Worm (Caenorhabditis elegans) whole organism, late embryonic: ENCODE data around the gene tmem-24.

Experiments
- ama-1 ChIP-seq: fragments of 150-350 bp; optimal IDR thresholded peaks from 2 replicates; lab custom pipeline; 2014
- ceh-6 ChIP-seq: fragments of 200-800 bp; sonication (Bioruptor generic); optimal IDR thresholded peaks from 2 replicates; lab custom pipeline; 2018; ENCODE audit warnings: mild to moderate bottlenecking, missing genetic modification characterization, missing compliant biosample characterization
- dve-1 ChIP-seq: sonication (generic microtip); optimal IDR thresholded peaks from 2 replicates; lab custom pipeline; 2017; ENCODE audit warnings: antibody characterized with exemption, mild to moderate bottlenecking, missing genetic modification characterization, missing compliant biosample characterization
- pha-4 ChIP-seq: fragments of 150-350 bp; optimal IDR thresholded peaks from 2 replicates; lab custom pipeline; 2018; ENCODE audit warnings: missing biosample characterization, missing genetic modification reagents, missing genetic modification characterization
- tbx-2 ChIP-seq: sonication (generic microtip); optimal IDR thresholded peaks from 2 replicates; lab custom pipeline; 2016; ENCODE audit warnings: missing genetic modification characterization, missing compliant biosample characterization
- unc-55 ChIP-seq: sonication (generic microtip); optimal IDR thresholded peaks from 2 replicates; lab custom pipeline; 2017; ENCODE audit warnings: missing biosample characterization, missing genetic modification reagents, missing genetic modification characterization

DNA sequence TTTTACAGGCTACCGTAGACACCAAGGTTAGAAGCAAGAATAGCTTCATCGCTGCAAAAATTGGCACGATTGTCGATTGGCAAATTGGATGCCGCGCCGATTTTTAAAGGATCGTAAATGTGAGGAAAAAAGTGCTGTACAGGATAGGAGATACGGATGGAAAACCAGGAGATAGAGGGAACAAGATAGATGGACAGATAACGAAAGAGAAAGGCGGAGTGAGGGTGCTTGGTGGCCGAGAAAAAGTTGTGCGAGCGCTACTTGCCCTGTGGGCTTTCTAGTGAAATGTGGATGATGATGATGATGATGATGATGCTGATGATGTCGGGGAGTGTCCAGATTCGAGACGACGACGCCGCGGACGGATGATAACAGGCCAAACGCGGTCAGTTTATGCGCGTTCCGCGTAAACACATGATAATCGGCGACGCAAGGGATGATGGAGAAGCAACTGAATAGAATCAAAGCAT, 48.4 kb downstream of the tmem-24 start, which contains the start of gene T27A10.6:
- TF ChIP-seq tbx-2 (tag; lab: Kevin White, UChicago) (no peak), ceh-6 (GFP tag; lab: Kevin White, UChicago) (no peak), unc-55 (GFP tag; lab: Kevin White, UChicago) (no peak), pha-4 (tag; lab: Kevin White, UChicago) (no peak), dve-1 (tag; lab: Kevin White, UChicago) (no peak), ama-1 (lab: Kevin White, UChicago) (no peak)
